Fruit fly (Drosophila melanogaster) whole organism, wandering third instar larva: ENCODE measurements around the gene CG33645.

Source experiments
- Abd-B ChIP-seq: fragments of >200 bp; optimal IDR thresholded peaks from 2 replicates; lab custom pipeline; 2017; ENCODE audit warnings: missing biosample characterization, missing genetic modification characterization
- CG32264 ChIP-seq: fragments of 200-800 bp; sonication (Bioruptor generic); optimal IDR thresholded peaks from 2 replicates; lab custom pipeline; 2016; ENCODE audit warnings: missing biosample characterization, missing genetic modification characterization
- CG9705 ChIP-seq: fragments of 200-800 bp; sonication (Bioruptor generic); optimal IDR thresholded peaks from 2 replicates; lab custom pipeline; 2018; ENCODE audit warnings: missing biosample characterization, mild to moderate bottlenecking, missing genetic modification characterization
- CrebA ChIP-seq: fragments of 200-800 bp; sonication (Bioruptor generic); optimal IDR thresholded peaks from 2 replicates; lab custom pipeline; 2016; ENCODE audit warnings: missing biosample characterization, mild to moderate bottlenecking, missing genetic modification characterization, borderline replicate concordance
- Dfd ChIP-seq: fragments of >200 bp; optimal IDR thresholded peaks from 2 replicates; lab custom pipeline; 2017; ENCODE audit warnings: missing biosample characterization, missing genetic modification characterization
- Dif ChIP-seq: fragments of 200-275, 200-300 bp; sonication (Bioruptor generic); optimal IDR thresholded peaks from 2 replicates; lab custom pipeline; 2018; ENCODE audit warnings: missing biosample characterization, missing genetic modification characterization; ENCODE audit not compliant: partially characterized antibody
- GATAd ChIP-seq: sonication (Bioruptor generic); optimal IDR thresholded peaks from 2 replicates; lab custom pipeline; 2016; ENCODE audit warnings: missing biosample characterization, missing genetic modification characterization
- HLH106 ChIP-seq: fragments of 200-800 bp; optimal IDR thresholded peaks from 3 replicates; lab custom pipeline; 2019; ENCODE audit warnings: missing biosample characterization, mild to moderate bottlenecking, missing genetic modification characterization, moderate library complexity
- Hnf4 ChIP-seq: fragments of 200-800 bp; sonication (Bioruptor generic); optimal IDR thresholded peaks from 2 replicates; lab custom pipeline; 2016; ENCODE audit warnings: missing biosample characterization, mild to moderate bottlenecking, missing genetic modification characterization
- Hr78 ChIP-seq: fragments of >200 bp; optimal IDR thresholded peaks from 2 replicates; lab custom pipeline; 2017; ENCODE audit warnings: missing biosample characterization, missing genetic modification characterization
- Hr83 ChIP-seq: fragments of 200-300 bp; sonication (Bioruptor generic); optimal IDR thresholded peaks from 2 replicates; lab custom pipeline; 2016; ENCODE audit warnings: missing biosample characterization, mild to moderate bottlenecking, missing genetic modification characterization, moderate library complexity; ENCODE audit not compliant: poor library complexity, severe bottlenecking
- Jra ChIP-seq: sonication (Bioruptor generic); optimal IDR thresholded peaks from 2 replicates; lab custom pipeline; 2016; ENCODE audit warnings: missing biosample characterization, missing genetic modification characterization
- Mio ChIP-seq: sonication (Bioruptor generic); optimal IDR thresholded peaks from 2 replicates; lab custom pipeline; 2016; ENCODE audit warnings: missing biosample characterization, missing genetic modification characterization
- Myc ChIP-seq: fragments of >200 bp; optimal IDR thresholded peaks from 2 replicates; lab custom pipeline; 2017
- N ChIP-seq: fragments of >200 bp; optimal IDR thresholded peaks from 2 replicates; lab custom pipeline; 2018; ENCODE audit warnings: missing biosample characterization, missing external identifiers, missing genetic modification characterization
- OdsH ChIP-seq: fragments of 200-800 bp; sonication (Bioruptor generic); optimal IDR thresholded peaks from 2 replicates; lab custom pipeline; 2016; ENCODE audit warnings: missing biosample characterization, mild to moderate bottlenecking, missing genetic modification characterization
- Rel ChIP-seq, 2 experiments: fragments of 200-800 bp; sonication (Bioruptor generic) in 1 of 2; optimal IDR thresholded peaks; 2 replicates in 1 of 2; 3 replicates in 1 of 2; lab custom pipeline; 2016 to 2019; ENCODE audit warnings: mild to moderate bottlenecking in 2 of 2, missing biosample characterization in 2 of 2, missing genetic modification characterization in 2 of 2, moderate library complexity in 1 of 2
- Sp1 ChIP-seq: fragments of 200-800 bp; sonication (Bioruptor generic); optimal IDR thresholded peaks from 3 replicates; lab custom pipeline; 2019; ENCODE audit warnings: missing biosample characterization, mild to moderate bottlenecking, missing genetic modification characterization, moderate library complexity
- Vsx2 ChIP-seq: fragments of 200-300, 225-300 bp; sonication (Bioruptor generic); optimal IDR thresholded peaks from 2 replicates; lab custom pipeline; 2018; ENCODE audit warnings: missing biosample characterization, missing genetic modification characterization; ENCODE audit not compliant: partially characterized antibody
- br ChIP-seq: fragments of 200-800 bp; sonication (Bioruptor generic); optimal IDR thresholded peaks from 2 replicates; lab custom pipeline; 2016; ENCODE audit warnings: missing biosample characterization, missing genetic modification characterization
- brk ChIP-seq: fragments of 200-800 bp; sonication (Bioruptor generic); optimal IDR thresholded peaks from 2 replicates; lab custom pipeline; 2016; ENCODE audit warnings: missing biosample characterization, mild to moderate bottlenecking, missing genetic modification characterization
- dl ChIP-seq, 2 experiments: fragments of 175-275, 200-275 bp in 1 of 2; fragments of 200-275 bp in 1 of 2; sonication (Bioruptor generic); optimal IDR thresholded peaks; lab custom pipeline; 2018; ENCODE audit warnings: mild to moderate bottlenecking in 2 of 2, missing biosample characterization in 2 of 2, missing genetic modification characterization in 2 of 2, moderate library complexity in 2 of 2; ENCODE audit not compliant: partially characterized antibody in 2 of 2, insufficient read depth in 1 of 2
- dmrt93B ChIP-seq: fragments of 200-800 bp; sonication (Bioruptor generic); optimal IDR thresholded peaks from 2 replicates; lab custom pipeline; 2018; ENCODE audit warnings: missing biosample characterization, mild to moderate bottlenecking, missing genetic modification characterization
- dsf ChIP-seq: sonication (Bioruptor generic); optimal IDR thresholded peaks from 2 replicates; lab custom pipeline; 2016; ENCODE audit warnings: missing biosample characterization, missing genetic modification characterization, borderline replicate concordance
- ey ChIP-seq: fragments of 200-800 bp; sonication (Bioruptor generic); optimal IDR thresholded peaks from 2 replicates; lab custom pipeline; 2016; ENCODE audit warnings: missing biosample characterization, missing genetic modification characterization
- foxo ChIP-seq, 2 experiments: fragments of 200-800 bp; sonication (Bioruptor generic); optimal IDR thresholded peaks; 2 replicates in 1 of 2; 3 replicates in 1 of 2; lab custom pipeline; 2016 to 2017; ENCODE audit warnings: missing biosample characterization in 2 of 2, missing genetic modification characterization in 2 of 2
- fru ChIP-seq: fragments of 200-800 bp; sonication (Bioruptor generic); optimal IDR thresholded peaks from 3 replicates; lab custom pipeline; 2016; ENCODE audit warnings: missing biosample characterization, mild to moderate bottlenecking, missing genetic modification characterization
- h ChIP-seq: fragments of 200-800 bp; sonication (Bioruptor generic); optimal IDR thresholded peaks from 3 replicates; lab custom pipeline; 2016; ENCODE audit warnings: missing biosample characterization, mild to moderate bottlenecking, missing genetic modification characterization
- jim ChIP-seq: fragments of 175-275, 200-325 bp; sonication (Bioruptor generic); optimal IDR thresholded peaks from 2 replicates; lab custom pipeline; 2016; ENCODE audit warnings: missing biosample characterization, mild to moderate bottlenecking, missing genetic modification characterization
- lola ChIP-seq: fragments of >200 bp; optimal IDR thresholded peaks from 2 replicates; lab custom pipeline; 2017; ENCODE audit warnings: missing biosample characterization, missing genetic modification characterization
- pan ChIP-seq: fragments of >200 bp; optimal IDR thresholded peaks from 2 replicates; lab custom pipeline; 2017
- psq ChIP-seq: fragments of 200-800 bp; sonication (Bioruptor generic); optimal IDR thresholded peaks from 3 replicates; lab custom pipeline; 2017; ENCODE audit warnings: missing biosample characterization, mild to moderate bottlenecking, missing genetic modification characterization, moderate library complexity
- rgr ChIP-seq: fragments of 200-800 bp; sonication (Bioruptor generic); optimal IDR thresholded peaks from 3 replicates; lab custom pipeline; 2016; ENCODE audit warnings: missing biosample characterization, mild to moderate bottlenecking, missing genetic modification characterization
- sage ChIP-seq: fragments of 200-800 bp; sonication (Bioruptor generic); optimal IDR thresholded peaks from 2 replicates; lab custom pipeline; 2016; ENCODE audit warnings: missing biosample characterization, mild to moderate bottlenecking, missing genetic modification characterization
- sv ChIP-seq: fragments of 200-800 bp; sonication (Bioruptor generic); optimal IDR thresholded peaks from 3 replicates; lab custom pipeline; 2016; ENCODE audit warnings: missing biosample characterization, missing genetic modification characterization
- tai ChIP-seq: sonication (Bioruptor generic); optimal IDR thresholded peaks from 2 replicates; lab custom pipeline; 2016; ENCODE audit warnings: missing biosample characterization, missing genetic modification characterization
- usp ChIP-seq: fragments of >200 bp; optimal IDR thresholded peaks from 2 replicates; lab custom pipeline; 2017; ENCODE audit warnings: missing biosample characterization, missing genetic modification characterization
- woc ChIP-seq: sonication (Bioruptor generic); optimal IDR thresholded peaks from 2 replicates; lab custom pipeline; 2016; ENCODE audit warnings: missing biosample characterization, mild to moderate bottlenecking, missing genetic modification characterization

Gene CG33645

dm6 chr2L:13548786-13549780 lies 16.5 kb downstream of the CG33645 start, which contains the start of gene B4:
B4 (minus strand) TSS chr2L:13549328.
- peak; percentile 7 for TF ChIP-seq ey (GFP tag; lab: Kevin White, UChicago)
- TF ChIP-seq rgr, result peak; percentile 56
- no peak for TF ChIP-seq Hr78 (GFP tag; lab: Kevin White, UChicago)
- peak; percentile 46 for TF ChIP-seq tai (GFP tag; lab: Kevin White, UChicago)
- peak in 1 of 2 experiments; percentile 1 for TF ChIP-seq foxo (GFP tag; optimal IDR thresholded peaks at IDR 0.05; lab: Kevin White, UChicago)
- TF ChIP-seq GATAd (GFP tag; lab: Kevin White, UChicago), result no peak
- TF ChIP-seq Myc (lab: Kevin White, UChicago), result no peak
- peak; percentile 42 for TF ChIP-seq Hnf4 (GFP tag; lab: Kevin White, UChicago)
- TF ChIP-seq br, result peak; percentile 20
- TF ChIP-seq h (GFP tag; lab: Kevin White, UChicago), result peak; percentile 93
- no peak for TF ChIP-seq dmrt93B (GFP tag; lab: Kevin White, UChicago)
- peak; percentile 70 for TF ChIP-seq Jra
- peak; percentile 54 for TF ChIP-seq psq (GFP tag; lab: Kevin White, UChicago)
- no peak for TF ChIP-seq lola (GFP tag; lab: Kevin White, UChicago)
- no peak for TF ChIP-seq Rel (GFP tag; optimal IDR thresholded peaks at IDR 0.05; lab: Kevin White, UChicago)
- peak; percentile 20 for TF ChIP-seq Rel (tag; optimal IDR thresholded peaks at IDR 0.05; lab: Kevin White, UChicago)
- peak; percentile 81 for TF ChIP-seq Dif
- peak; percentile 61 for TF ChIP-seq Vsx2 (GFP tag; lab: Kevin White, UChicago)
- peak; percentile 30 for TF ChIP-seq Sp1
- no peak for TF ChIP-seq fru (GFP tag; lab: Kevin White, UChicago)
- no peak for TF ChIP-seq Abd-B
- peak; percentile 72 for TF ChIP-seq jim (GFP tag; lab: Kevin White, UChicago)
- TF ChIP-seq CG9705 (GFP tag; lab: Kevin White, UChicago), result no peak
- TF ChIP-seq Hr83, result peak; percentile 87
- TF ChIP-seq sv (GFP tag; lab: Kevin White, UChicago), result peak; percentile 16
- TF ChIP-seq dsf (GFP tag; lab: Kevin White, UChicago), result no peak
- TF ChIP-seq Mio (GFP tag; lab: Kevin White, UChicago), result no peak
- no peak for TF ChIP-seq usp (GFP tag; lab: Kevin White, UChicago)
- TF ChIP-seq Dfd (GFP tag; lab: Kevin White, UChicago), result no peak
- peak; percentile 32 to 36 for TF ChIP-seq dl (GFP tag; optimal IDR thresholded peaks at IDR 0.05; lab: Kevin White, UChicago; ENCODE audit: insufficient read depth in 1 of 2, partially characterized antibody in 2 of 2)
- no peak for TF ChIP-seq CrebA (GFP tag; lab: Kevin White, UChicago)

- TF ChIP-seq Dfd (GFP tag; lab: Kevin White, UChicago) (peak; percentile 72), Abd-B (no peak), h (GFP tag; lab: Kevin White, UChicago) (peak; percentile 65), dsf (GFP tag; lab: Kevin White, UChicago) (no peak), tai (GFP tag; lab: Kevin White, UChicago) (no peak), fru (GFP tag; lab: Kevin White, UChicago) (peak; percentile 30), Myc (lab: Kevin White, UChicago) (no peak), Jra (peak; percentile 59), Rel (GFP tag; optimal IDR thresholded peaks at IDR 0.05; lab: Kevin White, UChicago) (no peak), Rel (tag; optimal IDR thresholded peaks at IDR 0.05; lab: Kevin White, UChicago) (peak; percentile 77), brk (GFP tag; lab: Kevin White, UChicago) (peak; percentile 40), jim (GFP tag; lab: Kevin White, UChicago) (no peak), br (peak; percentile 33), usp (GFP tag; lab: Kevin White, UChicago) (no peak), sage (peak; percentile 24), OdsH (GFP tag; lab: Kevin White, UChicago) (no peak), Hr83 (peak; percentile 83), rgr (no peak), woc (peak; percentile 23), GATAd (GFP tag; lab: Kevin White, UChicago) (no peak), pan (lab: Kevin White, UChicago) (no peak), Dif (peak; percentile 32), psq (GFP tag; lab: Kevin White, UChicago) (no peak), Sp1 (peak; percentile 50), foxo (GFP tag; optimal IDR thresholded peaks at IDR 0.05; lab: Kevin White, UChicago) (peak in 1 of 2 experiments; percentile 19), Vsx2 (GFP tag; lab: Kevin White, UChicago) (peak; percentile 86), Mio (GFP tag; lab: Kevin White, UChicago) (no peak), lola (GFP tag; lab: Kevin White, UChicago) (no peak), Hnf4 (GFP tag; lab: Kevin White, UChicago) (peak; percentile 62), HLH106 (tag; lab: Kevin White, UChicago) (peak; percentile 44), CG32264 (GFP tag; lab: Kevin White, UChicago) (no peak), dmrt93B (GFP tag; lab: Kevin White, UChicago) (no peak), CrebA (GFP tag; lab: Kevin White, UChicago) (peak; percentile 13), dl (GFP tag; optimal IDR thresholded peaks at IDR 0.05; lab: Kevin White, UChicago; ENCODE audit: insufficient read depth in 1 of 2, partially characterized antibody in 2 of 2) (peak in 1 of 2 experiments; percentile 55), ey (GFP tag; lab: Kevin White, UChicago) (no peak), sv (GFP tag; lab: Kevin White, UChicago) (no peak), N (no peak), CG9705 (GFP tag; lab: Kevin White, UChicago) (no peak), Hr78 (GFP tag; lab: Kevin White, UChicago) (no peak)
- TF ChIP-seq, all 38 proteins: peak for 18
These were observed 17.4 kb downstream of the CG33645 start, which contains the start of gene kuz for dm6 chr2L:13549973-13550458. kuz (plus strand) TSS chr2L:13550139.
